Fruit fly (Drosophila melanogaster) whole organism, embryonic: ENCODE results near the gene bib.

Experiments
- HHEX ChIP-seq: fragments of 200-800 bp; sonication (Bioruptor generic); optimal IDR thresholded peaks from 3 replicates; lab custom pipeline; 2017; ENCODE audit warnings: missing biosample characterization, mild to moderate bottlenecking, missing genetic modification characterization, missing genetic modification reagents
- NC2α ChIP-seq: fragments of 200-800 bp; sonication (Bioruptor generic); optimal IDR thresholded peaks from 2 replicates; lab custom pipeline; 2016; ENCODE audit warnings: missing biosample characterization, missing genetic modification characterization
- bigmax ChIP-seq: fragments of 200-800 bp; sonication (Bioruptor generic); optimal IDR thresholded peaks from 2 replicates; lab custom pipeline; 2018; ENCODE audit warnings: missing biosample characterization, mild to moderate bottlenecking, missing genetic modification characterization
- cas ChIP-seq: fragments of 200-800 bp; sonication (Bioruptor generic); IDR thresholded peaks from 2 replicates; pipeline ENCODE4 v1.3.6; 2022; ENCODE audit warnings: missing biosample characterization, missing genetic modification characterization
- eyg ChIP-seq: fragments of 200-800 bp; sonication (Bioruptor generic); optimal IDR thresholded peaks from 3 replicates; lab custom pipeline; 2016; ENCODE audit warnings: missing biosample characterization, missing genetic modification characterization
- grau ChIP-seq: fragments of 200-800 bp; optimal IDR thresholded peaks from 3 replicates; lab custom pipeline; 2019; ENCODE audit warnings: missing biosample characterization, mild to moderate bottlenecking, missing genetic modification characterization, moderate library complexity
- knrl ChIP-seq: fragments of 200-800 bp; sonication (Bioruptor generic); IDR thresholded peaks from 3 replicates; pipeline ENCODE4 v1.3.6; 2022; ENCODE audit warnings: missing biosample characterization, missing genetic modification characterization; ENCODE audit not compliant: partially characterized antibody
- mirr ChIP-seq: fragments of 200-800 bp; sonication (Bioruptor generic); optimal IDR thresholded peaks from 3 replicates; lab custom pipeline; 2018; ENCODE audit warnings: missing biosample characterization, mild to moderate bottlenecking, missing genetic modification characterization
- pan ChIP-seq, 4 experiments: fragments of >200 bp in 3 of 4; fragments of 200-800 bp in 1 of 4; sonication (Bioruptor generic) in 1 of 4; optimal IDR thresholded peaks in 3 of 4; IDR thresholded peaks in 1 of 4; 2 replicates each; pipeline versions ENCODE4 v1.3.6 to Lab custom; 2017 to 2022; ENCODE audit warnings: missing biosample characterization in 2 of 4, missing genetic modification characterization in 2 of 4, mixed read lengths in 1 of 4
- zf30C ChIP-seq: fragments of 200-800 bp; sonication (Bioruptor generic); optimal IDR thresholded peaks from 3 replicates; lab custom pipeline; 2018; ENCODE audit warnings: missing biosample characterization, mild to moderate bottlenecking, missing genetic modification characterization

DNA sequence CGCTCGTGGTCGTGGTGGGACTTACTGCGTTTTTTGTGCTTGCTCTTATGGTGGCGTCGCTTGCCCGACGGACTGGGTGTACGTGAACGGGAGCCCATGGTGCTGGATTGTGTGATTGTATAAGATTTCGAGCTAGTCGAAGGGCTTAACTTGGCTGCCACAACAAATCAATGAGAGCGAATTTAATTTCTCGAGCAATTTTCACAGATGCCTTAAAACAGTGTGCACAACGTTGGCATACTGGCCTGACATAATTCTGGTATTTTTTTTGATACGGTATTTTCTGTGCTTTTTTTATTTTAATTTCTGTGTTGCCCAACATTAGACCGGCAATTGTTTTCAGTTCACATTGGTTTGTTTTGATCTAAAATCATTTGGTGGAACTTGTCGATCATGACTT, 46.5 kb upstream of the bib start, which contains the start of gene Arglu1:
- TF ChIP-seq mirr (no peak), bigmax (GFP tag; lab: Kevin White, UChicago) (no peak), NC2α (GFP tag; lab: Kevin White, UChicago) (no peak), zf30C (GFP tag; lab: Kevin White, UChicago) (no peak), cas (GFP tag; lab: Robert Waterston, UW) (no peak), grau (tag; lab: Kevin White, UChicago) (no peak), HHEX (GFP tag; lab: Kevin White, UChicago) (no peak), pan (optimal IDR thresholded peaks at IDR 0.05; lab: Kevin White, UChicago) (no peak), pan (GFP tag; optimal IDR thresholded peaks at IDR 0.05 in 1 of 2, IDR thresholded peaks at IDR 0.05 in 1 of 2) (peak in 1 of 2 experiments; percentile 41), eyg (GFP tag; lab: Kevin White, UChicago) (peak; percentile 25), knrl (GFP tag; lab: Robert Waterston, UW) (no peak)
